Fruit fly (Drosophila melanogaster): ENCODE data around the gene Icmt.

Icmt gene

DNA sequence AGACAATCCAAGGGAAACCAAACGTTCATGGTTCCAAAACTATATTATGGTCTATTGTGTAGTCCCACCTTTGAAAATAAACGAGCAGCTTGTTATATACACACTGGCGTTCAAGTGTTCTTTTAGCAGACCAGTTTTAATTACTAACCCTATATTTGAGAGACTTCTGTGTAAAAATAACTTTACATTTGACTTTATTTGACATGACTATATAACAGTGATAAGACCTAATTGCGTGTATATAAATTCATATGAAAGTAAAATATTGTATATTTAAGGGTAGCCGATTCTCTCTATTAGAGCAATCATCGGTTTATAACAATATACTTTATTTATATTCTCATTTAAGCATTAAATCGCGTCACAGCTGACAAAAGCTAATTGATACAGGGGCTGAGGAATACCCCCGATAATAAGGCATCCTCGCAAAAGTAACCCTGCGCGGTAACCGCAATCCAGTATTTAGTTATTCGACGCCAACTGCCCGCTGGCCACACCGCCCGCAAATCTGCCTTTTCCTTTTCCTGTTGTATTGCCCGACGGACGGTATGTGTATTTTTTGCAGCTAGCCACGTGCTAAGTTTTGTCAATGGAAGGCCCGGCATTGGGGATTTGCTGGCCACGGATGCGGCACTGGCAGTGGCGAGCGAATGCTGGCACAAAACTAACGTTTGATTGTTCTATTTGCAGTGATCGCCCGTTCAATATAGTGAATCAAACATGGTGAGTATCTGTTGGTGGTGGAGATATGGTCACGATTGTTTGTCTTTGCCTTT lies 23.4 kb downstream of the Icmt start, which contains the start of gene RpS4 (continued):
- TF ChIP-seq otp (GFP tag; IDR thresholded peaks at IDR 0.05) = peak; percentile 92
- TF ChIP-seq Gsc (GFP tag; IDR thresholded peaks at IDR 0.05) = no peak
- TF ChIP-seq da (GFP tag; optimal IDR thresholded peaks at IDR 0.05) = peak; percentile 82
- TF ChIP-seq bowl (GFP tag; IDR thresholded peaks at IDR 0.05) = peak; percentile 50; the same call in 1 of the 2 replicates
- peak; percentile 84 for TF ChIP-seq btn (GFP tag; optimal IDR thresholded peaks at IDR 0.05)
- peak; percentile 92 for TF ChIP-seq gce (GFP tag; IDR thresholded peaks at IDR 0.05)
- TF ChIP-seq ind (GFP tag; optimal IDR thresholded peaks at IDR 0.05) = peak; percentile 70
- peak; percentile 96 for TF ChIP-seq Meics (GFP tag; optimal IDR thresholded peaks at IDR 0.05)
- TF ChIP-seq Scr (GFP tag; IDR thresholded peaks at IDR 0.05; ENCODE audit: partially characterized antibody) = 0 out of 2 replicates have a peak, but pooled peaks have one; percentile 32
- peak; percentile 44 for TF ChIP-seq Deaf1 (tag; optimal IDR thresholded peaks at IDR 0.05)
- TF ChIP-seq phol (tag; optimal IDR thresholded peaks at IDR 0.05) = peak; percentile 72
- TF ChIP-seq lmd (GFP tag; IDR thresholded peaks at IDR 0.05) = peak; percentile 82
- TF ChIP-seq chinmo (GFP tag; IDR thresholded peaks at IDR 0.05; ENCODE audit: partially characterized antibody) = no peak
- TF ChIP-seq CG8924 (tag; optimal IDR thresholded peaks at IDR 0.05) = peak; percentile 73
- TF ChIP-seq Oaz (GFP tag; IDR thresholded peaks at IDR 0.05) = peak; percentile 66
- peak; percentile 81 for TF ChIP-seq Bdp1 (GFP tag; optimal IDR thresholded peaks at IDR 0.05)
- TF ChIP-seq ac (GFP tag; optimal IDR thresholded peaks at IDR 0.05) = peak; percentile 92
- TF ChIP-seq CG10366 (GFP tag; IDR thresholded peaks at IDR 0.05) = peak; percentile 75
- peak; percentile 74 for TF ChIP-seq CG11504 (tag; optimal IDR thresholded peaks at IDR 0.05)
- peak; percentile 51 for TF ChIP-seq CG16813 (GFP tag; IDR thresholded peaks at IDR 0.05; ENCODE audit: partially characterized antibody)
- TF ChIP-seq Antp (GFP tag; optimal IDR thresholded peaks at IDR 0.05) = peak; percentile 80
- TF ChIP-seq vnd (GFP tag; IDR thresholded peaks at IDR 0.05; ENCODE audit: partially characterized antibody) = no peak
- TF ChIP-seq D19A (tag; optimal IDR thresholded peaks at IDR 0.05) = peak; percentile 43
- peak; percentile 96 for TF ChIP-seq HHEX (GFP tag; optimal IDR thresholded peaks at IDR 0.05)
- TF ChIP-seq croc (GFP tag; conservative IDR thresholded peaks at IDR 0.05) = peak; percentile 56
- TF ChIP-seq tin (GFP tag; optimal IDR thresholded peaks at IDR 0.05) = peak; percentile 77
- peak; percentile 87 for TF ChIP-seq CG11247 (GFP tag; IDR thresholded peaks at IDR 0.05)
- peak; percentile 97 for TF ChIP-seq nom (GFP tag; optimal IDR thresholded peaks at IDR 0.05)
- TF ChIP-seq CG10431 (GFP tag; optimal IDR thresholded peaks at IDR 0.05) = peak; percentile 98
- peak; percentile 80 for TF ChIP-seq zfh2 (GFP tag; optimal IDR thresholded peaks at IDR 0.05)
- TF ChIP-seq dmrt99B (tag; optimal IDR thresholded peaks at IDR 0.05) = peak; percentile 78
- TF ChIP-seq gfzf (GFP tag; optimal IDR thresholded peaks at IDR 0.05) = peak; percentile 92
- TF ChIP-seq vfl (GFP tag; optimal IDR thresholded peaks at IDR 0.05) = peak; percentile 82
- peak; percentile 84 for TF ChIP-seq sisA (GFP tag; IDR thresholded peaks at IDR 0.05)
- TF ChIP-seq CG12236 (GFP tag; optimal IDR thresholded peaks at IDR 0.05) = peak; percentile 82
- TF ChIP-seq danr (GFP tag; IDR thresholded peaks at IDR 0.05) = peak; percentile 42; the same call in 1 of the 2 replicates
- peak; percentile 83 for TF ChIP-seq sug (tag; optimal IDR thresholded peaks at IDR 0.05)
- peak; percentile 87 for TF ChIP-seq CG15011 (GFP tag; optimal IDR thresholded peaks at IDR 0.05)
- TF ChIP-seq Dip2 (GFP tag; IDR thresholded peaks at IDR 0.05) = peak; percentile 62
- TF ChIP-seq CG12104 (GFP tag; optimal IDR thresholded peaks at IDR 0.05) = peak; percentile 89
- peak; percentile 91 for TF ChIP-seq CG2202 (tag; optimal IDR thresholded peaks at IDR 0.05)
- TF ChIP-seq jigr1 (GFP tag; IDR thresholded peaks at IDR 0.05) = peak; percentile 63; the same call in 1 of the 3 replicates
- TF ChIP-seq D (optimal IDR thresholded peaks at IDR 0.05) = no peak
- TF ChIP-seq D (GFP tag; optimal IDR thresholded peaks at IDR 0.05) = peak; percentile 78
- peak; percentile 72 for TF ChIP-seq D19B (GFP tag; optimal IDR thresholded peaks at IDR 0.05)
- TF ChIP-seq CG11696 (GFP tag; IDR thresholded peaks at IDR 0.05) = peak; percentile 65
- TF ChIP-seq dimm (GFP tag; IDR thresholded peaks at IDR 0.05) = no peak
- TF ChIP-seq MTF-1 (GFP tag; optimal IDR thresholded peaks at IDR 0.05; ENCODE audit: borderline replicate concordance) = peak; percentile 98
- TF ChIP-seq Nf-YB (GFP tag; optimal IDR thresholded peaks at IDR 0.05) = peak; percentile 68

Measured in whole organism, embryonic.